Fruit fly (Drosophila melanogaster): ENCODE data around the gene CG34277.

The CG34277 gene

DNA sequence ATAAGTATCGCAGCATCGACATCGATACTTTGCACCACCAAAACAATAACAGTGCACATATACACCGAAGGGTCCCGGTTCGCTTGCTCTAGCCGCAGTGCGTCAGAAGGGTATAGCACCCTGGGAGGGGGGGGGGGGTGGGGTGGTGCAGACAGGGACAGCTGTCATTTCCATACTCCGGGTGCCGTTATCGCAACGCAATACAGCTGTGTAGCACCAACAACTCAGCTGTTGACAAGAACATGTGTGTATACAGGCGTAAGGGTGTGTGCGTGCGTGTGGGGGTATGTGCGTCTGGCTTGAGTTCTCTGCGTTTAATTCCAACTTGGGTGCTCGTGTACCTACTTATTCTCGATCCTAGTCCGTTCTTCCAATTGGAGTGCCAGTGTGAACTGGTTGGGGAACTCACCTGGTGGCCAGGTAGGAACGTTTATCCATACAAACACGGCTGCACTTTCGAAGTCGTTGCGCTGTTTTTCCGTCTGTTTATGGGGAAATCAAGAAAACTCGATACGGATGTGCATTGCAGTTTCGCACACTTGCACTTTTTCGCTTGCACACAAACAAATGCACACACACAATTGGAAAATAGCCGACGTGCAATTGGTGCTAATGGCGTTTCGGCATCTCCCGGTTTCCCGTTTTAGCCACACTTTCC lies 1.7 kb upstream of the CG34277 start (continued):
- no peak for TF ChIP-seq Hr51 (GFP tag; optimal IDR thresholded peaks at IDR 0.05)
- TF ChIP-seq CG32772 (GFP tag; IDR thresholded peaks at IDR 0.05), result no peak
- peak; percentile 4 for TF ChIP-seq CG1603 (tag; optimal IDR thresholded peaks at IDR 0.05)
- peak; percentile 66 for TF ChIP-seq chm (GFP tag; IDR thresholded peaks at IDR 0.05)
- TF ChIP-seq CG34422 (GFP tag; IDR thresholded peaks at IDR 0.05), result peak; percentile 74; the same call in 2 of the 3 replicates
- TF ChIP-seq lab (GFP tag; optimal IDR thresholded peaks at IDR 0.05), result peak; percentile 61
- no peak for TF ChIP-seq Ada2b (GFP tag; IDR thresholded peaks at IDR 0.05)
- no peak for TF ChIP-seq pho (GFP tag; optimal IDR thresholded peaks at IDR 0.05)
- no peak for TF ChIP-seq Deaf1 (tag; optimal IDR thresholded peaks at IDR 0.05)
- TF ChIP-seq MTF-1 (GFP tag; optimal IDR thresholded peaks at IDR 0.05; ENCODE audit: borderline replicate concordance), result peak; percentile 28
- TF ChIP-seq ac (GFP tag; optimal IDR thresholded peaks at IDR 0.05), result peak; percentile 81
- TF ChIP-seq CG1647 (GFP tag; optimal IDR thresholded peaks at IDR 0.05), result no peak
- no peak for TF ChIP-seq fu2 (GFP tag; optimal IDR thresholded peaks at IDR 0.05)
- peak; percentile 12 for TF ChIP-seq CG3407 (GFP tag; optimal IDR thresholded peaks at IDR 0.05)
- TF ChIP-seq CG11456 (GFP tag; IDR thresholded peaks at IDR 0.05), result peak; percentile 51; the same call in 1 of the 3 replicates
- TF ChIP-seq hbn (GFP tag; IDR thresholded peaks at IDR 0.05; ENCODE audit: partially characterized antibody), result peak; percentile 44; the same call in 1 of the 2 replicates
- peak; percentile 79 for TF ChIP-seq CG32767 (GFP tag; IDR thresholded peaks at IDR 0.05)
- TF ChIP-seq lola (GFP tag; optimal IDR thresholded peaks at IDR 0.05), result no peak
- TF ChIP-seq kni (GFP tag; optimal IDR thresholded peaks at IDR 0.05), result peak; percentile 83
- TF ChIP-seq CG1792 (GFP tag; optimal IDR thresholded peaks at IDR 0.05), result no peak
- no peak for TF ChIP-seq CG33213 (GFP tag; optimal IDR thresholded peaks at IDR 0.05)
- TF ChIP-seq CG31365 (tag; optimal IDR thresholded peaks at IDR 0.05), result no peak
- TF ChIP-seq CG12391 (tag; optimal IDR thresholded peaks at IDR 0.05), result no peak
- TF ChIP-seq slp2 (GFP tag; optimal IDR thresholded peaks at IDR 0.05), result no peak
- no peak for TF ChIP-seq CG4707 (GFP tag; optimal IDR thresholded peaks at IDR 0.05)
- peak; percentile 28; the same call in 1 of the 2 replicates for TF ChIP-seq sna (GFP tag; IDR thresholded peaks at IDR 0.05; ENCODE audit: partially characterized antibody)
- no peak for TF ChIP-seq psq (GFP tag; optimal IDR thresholded peaks at IDR 0.05)
- TF ChIP-seq Meics (GFP tag; optimal IDR thresholded peaks at IDR 0.05), result peak; percentile 2
- TF ChIP-seq Hey (tag; optimal IDR thresholded peaks at IDR 0.05), result peak; percentile 55
- peak; percentile 24; the same call in 1 of the 2 replicates for TF ChIP-seq Drgx (GFP tag; IDR thresholded peaks at IDR 0.05)
- TF ChIP-seq HLH3B (GFP tag; IDR thresholded peaks at IDR 0.05), result peak; percentile 33; the same call in 1 of the 2 replicates
- TF ChIP-seq Dll (GFP tag; IDR thresholded peaks at IDR 0.05; ENCODE audit: partially characterized antibody), result peak; percentile 18; the same call in 1 of the 4 replicates
- TF ChIP-seq HmgD (GFP tag; optimal IDR thresholded peaks at IDR 0.05), result no peak
- 0 out of 3 replicates have a peak, but pooled peaks have one; percentile 12 for TF ChIP-seq dysf (GFP tag; IDR thresholded peaks at IDR 0.05)
- TF ChIP-seq CG30431 (GFP tag; optimal IDR thresholded peaks at IDR 0.05), result no peak
- peak; percentile 36 for TF ChIP-seq CG12071 (GFP tag; optimal IDR thresholded peaks at IDR 0.05)
- no peak for TF ChIP-seq eyg (GFP tag; optimal IDR thresholded peaks at IDR 0.05)
- no peak for TF ChIP-seq CG11093 (GFP tag; IDR thresholded peaks at IDR 0.05)
- TF ChIP-seq crol (GFP tag; IDR thresholded peaks at IDR 0.05), result peak; percentile 98
- TF ChIP-seq nerfin-1 (tag; optimal IDR thresholded peaks at IDR 0.05), result peak; percentile 98
- no peak for TF ChIP-seq NK7.1 (GFP tag; optimal IDR thresholded peaks at IDR 0.05)
- no peak for TF ChIP-seq lmd (GFP tag; IDR thresholded peaks at IDR 0.05)
- peak; percentile 31 for TF ChIP-seq tap (tag; optimal IDR thresholded peaks at IDR 0.05)
- no peak; the same call in 1 of the 2 replicates for TF ChIP-seq Xrp1 (GFP tag; IDR thresholded peaks at IDR 0.05)
- peak; percentile 8 for TF ChIP-seq CG6813 (GFP tag; optimal IDR thresholded peaks at IDR 0.05)
- peak; percentile 24; the same call in 1 of the 2 replicates for TF ChIP-seq amos (GFP tag; IDR thresholded peaks at IDR 0.05; ENCODE audit: partially characterized antibody)
- no peak for TF ChIP-seq bigmax (GFP tag; optimal IDR thresholded peaks at IDR 0.05)
- TF ChIP-seq CG4328 (GFP tag; optimal IDR thresholded peaks at IDR 0.05), result peak; percentile 53
